Fruit fly (Drosophila melanogaster) whole organism, prepupa: Measurements from ENCODE around the gene Sps2.
A peak's percentile ranks its signal among the peaks of the same experiment; 100 is the strongest.

Experiments
- CG10669 ChIP-seq: fragments of 200-800 bp; sonication (Bioruptor generic); optimal IDR thresholded peaks from 3 replicates; lab custom pipeline; 2018; ENCODE audit warnings: missing biosample characterization, mild to moderate bottlenecking, missing genetic modification characterization, moderate library complexity
- CG4318 ChIP-seq: fragments of 200-800 bp; sonication (Bioruptor generic); optimal IDR thresholded peaks from 3 replicates; lab custom pipeline; 2017; ENCODE audit warnings: missing biosample characterization, mild to moderate bottlenecking, missing genetic modification characterization
- CG6792 ChIP-seq: fragments of 200-800 bp; sonication (Bioruptor generic); optimal IDR thresholded peaks from 3 replicates; lab custom pipeline; 2016; ENCODE audit warnings: missing biosample characterization, missing genetic modification characterization
- CG7368 ChIP-seq: fragments of 200-800 bp; sonication (Bioruptor generic); optimal IDR thresholded peaks from 3 replicates; lab custom pipeline; 2016; ENCODE audit warnings: missing biosample characterization, missing genetic modification characterization
- Eip75B ChIP-seq: fragments of 200-800 bp; sonication (Bioruptor generic); optimal IDR thresholded peaks from 3 replicates; lab custom pipeline; 2016; ENCODE audit warnings: missing biosample characterization, missing genetic modification characterization
- Gug ChIP-seq: fragments of 200-800 bp; sonication (Bioruptor generic); IDR thresholded peaks from 2 replicates; pipeline ENCODE4 v1.3.6; 2022; ENCODE audit warnings: missing biosample characterization, missing genetic modification characterization
- Hr39 ChIP-seq: fragments of 200-800 bp; sonication (Bioruptor generic); optimal IDR thresholded peaks from 2 replicates; lab custom pipeline; 2016; ENCODE audit warnings: missing biosample characterization, missing genetic modification characterization
- topi ChIP-seq: fragments of 200-800 bp; sonication (Bioruptor generic); optimal IDR thresholded peaks from 3 replicates; lab custom pipeline; 2016; ENCODE audit warnings: missing biosample characterization, missing genetic modification characterization

- no peak for TF ChIP-seq CG7368 (GFP tag; lab: Kevin White, UChicago)
- TF ChIP-seq CG6792 (GFP tag; lab: Kevin White, UChicago), result peak; percentile 37
- TF ChIP-seq Gug (GFP tag; lab: Robert Waterston, UW), result peak; percentile 22; the same call in 1 of the 2 replicates
- TF ChIP-seq CG4318 (GFP tag; lab: Kevin White, UChicago), result no peak
- TF ChIP-seq Eip75B (GFP tag; lab: Kevin White, UChicago), result no peak
- peak; percentile 7 for TF ChIP-seq CG10669
- TF ChIP-seq Hr39 (GFP tag; lab: Kevin White, UChicago), result no peak
- no peak for TF ChIP-seq topi (GFP tag; lab: Kevin White, UChicago)
Measured at dm6 chr2L:10375464-10376236, 33.3 kb downstream of the Sps2 start, which contains the start of the genes CG33303 and dpr19.
